Fruit fly (Drosophila melanogaster) whole organism, prepupa: ENCODE measurements around the gene Kua.

ENCODE experiments used
- Blimp-1 ChIP-seq: fragments of 200-800 bp; sonication (Bioruptor generic); optimal IDR thresholded peaks from 3 replicates; lab custom pipeline; 2017; ENCODE audit warnings: missing biosample characterization, missing genetic modification characterization, mild to moderate bottlenecking, moderate library complexity, missing genetic modification reagents
- CG10631 ChIP-seq: fragments of 200-800 bp; sonication (Bioruptor generic); optimal IDR thresholded peaks from 2 replicates; lab custom pipeline; 2016; ENCODE audit warnings: missing biosample characterization, missing genetic modification characterization
- CG10669 ChIP-seq: fragments of 200-800 bp; sonication (Bioruptor generic); optimal IDR thresholded peaks from 3 replicates; lab custom pipeline; 2018; ENCODE audit warnings: missing biosample characterization, mild to moderate bottlenecking, missing genetic modification characterization, moderate library complexity
- CG11294 ChIP-seq: fragments of 200-800 bp; sonication (Bioruptor generic); IDR thresholded peaks from 2 replicates; pipeline ENCODE4 v1.3.6; 2022; ENCODE audit warnings: missing biosample characterization, missing genetic modification characterization
- CG11762 ChIP-seq: fragments of 200-800 bp; sonication (Bioruptor generic); optimal IDR thresholded peaks from 3 replicates; lab custom pipeline; 2016; ENCODE audit warnings: missing biosample characterization, missing genetic modification characterization; ENCODE audit not compliant: insufficient read depth
- CG11902 ChIP-seq: fragments of 200-800 bp; sonication (Bioruptor generic); optimal IDR thresholded peaks from 3 replicates; lab custom pipeline; 2016; ENCODE audit warnings: missing biosample characterization, missing genetic modification characterization
- CG15336 ChIP-seq: fragments of 200-800 bp; sonication (Bioruptor generic); IDR thresholded peaks from 2 replicates; pipeline ENCODE4 v1.3.6; 2022; ENCODE audit warnings: missing biosample characterization, missing genetic modification characterization
- CG1621 ChIP-seq: fragments of 200-800 bp; sonication (Bioruptor generic); optimal IDR thresholded peaks from 3 replicates; lab custom pipeline; 2018; ENCODE audit warnings: missing biosample characterization, mild to moderate bottlenecking, missing genetic modification characterization
- CG16779 ChIP-seq: fragments of 200-800 bp; sonication (Bioruptor generic); optimal IDR thresholded peaks from 3 replicates; lab custom pipeline; 2017; ENCODE audit warnings: missing biosample characterization, mild to moderate bottlenecking, missing genetic modification characterization
- CG3032 ChIP-seq: fragments of 200-800 bp; optimal IDR thresholded peaks from 2 replicates; lab custom pipeline; 2019; ENCODE audit warnings: missing biosample characterization, mild to moderate bottlenecking, missing genetic modification characterization, moderate library complexity
- CG31627 ChIP-seq: fragments of 200-800 bp; sonication (Bioruptor generic); optimal IDR thresholded peaks from 3 replicates; lab custom pipeline; 2016; ENCODE audit warnings: missing biosample characterization, missing genetic modification characterization
- CG32006 ChIP-seq: fragments of 200-800 bp; sonication (Bioruptor generic); optimal IDR thresholded peaks from 3 replicates; lab custom pipeline; 2017; ENCODE audit warnings: missing biosample characterization, mild to moderate bottlenecking, missing genetic modification characterization
- CG34406 ChIP-seq: fragments of 200-800 bp; sonication (Bioruptor generic); optimal IDR thresholded peaks from 3 replicates; lab custom pipeline; 2016; ENCODE audit warnings: missing biosample characterization, missing genetic modification characterization
- CG4318 ChIP-seq: fragments of 200-800 bp; sonication (Bioruptor generic); optimal IDR thresholded peaks from 3 replicates; lab custom pipeline; 2017; ENCODE audit warnings: missing biosample characterization, mild to moderate bottlenecking, missing genetic modification characterization
- CG6163 ChIP-seq: fragments of 200-800 bp; sonication (Bioruptor generic); IDR thresholded peaks from 3 replicates; pipeline ENCODE4 v1.3.6; 2022; ENCODE audit warnings: missing biosample characterization, missing genetic modification characterization
- CG6276 ChIP-seq: fragments of 200-800 bp; sonication (Bioruptor generic); optimal IDR thresholded peaks from 2 replicates; lab custom pipeline; 2017; ENCODE audit warnings: missing biosample characterization, mild to moderate bottlenecking, missing genetic modification characterization
- CG6854 ChIP-seq: fragments of 200-800 bp; sonication (Bioruptor generic); optimal IDR thresholded peaks from 2 replicates; lab custom pipeline; 2017; ENCODE audit warnings: missing biosample characterization, mild to moderate bottlenecking, missing genetic modification characterization
- CG7368 ChIP-seq: fragments of 200-800 bp; sonication (Bioruptor generic); optimal IDR thresholded peaks from 3 replicates; lab custom pipeline; 2016; ENCODE audit warnings: missing biosample characterization, missing genetic modification characterization
- CG8119 ChIP-seq: fragments of 200-800 bp; sonication (Bioruptor generic); IDR thresholded peaks from 3 replicates; pipeline ENCODE4 v1.3.6; 2022; ENCODE audit warnings: missing biosample characterization, missing genetic modification characterization
- CG8319 ChIP-seq: fragments of 200-800 bp; sonication (Bioruptor generic); optimal IDR thresholded peaks from 3 replicates; lab custom pipeline; 2016; ENCODE audit warnings: missing biosample characterization, missing genetic modification characterization
- CG8632 ChIP-seq: fragments of 200-800 bp; sonication (Bioruptor generic); optimal IDR thresholded peaks from 3 replicates; lab custom pipeline; 2016; ENCODE audit warnings: missing biosample characterization, missing genetic modification characterization
- CG9139 ChIP-seq: fragments of 200-800 bp; sonication (Bioruptor generic); optimal IDR thresholded peaks from 3 replicates; lab custom pipeline; 2017; ENCODE audit warnings: missing biosample characterization, mild to moderate bottlenecking, missing genetic modification characterization
- Eip75B ChIP-seq: fragments of 200-800 bp; sonication (Bioruptor generic); optimal IDR thresholded peaks from 3 replicates; lab custom pipeline; 2016; ENCODE audit warnings: missing biosample characterization, missing genetic modification characterization
- Eip78C ChIP-seq: fragments of 200-800 bp; sonication (Bioruptor generic); peaks from one replicate; lab custom pipeline; 2016; ENCODE audit warnings: missing biosample characterization, missing genetic modification characterization
- Eip93F ChIP-seq: fragments of 200-800 bp; sonication (Bioruptor generic); optimal IDR thresholded peaks from 2 replicates; lab custom pipeline; 2016; ENCODE audit warnings: missing biosample characterization, mild to moderate bottlenecking, missing genetic modification characterization
- Ets21C ChIP-seq: fragments of 200-800 bp; sonication (Bioruptor generic); optimal IDR thresholded peaks from 3 replicates; lab custom pipeline; 2016; ENCODE audit warnings: missing biosample characterization, missing genetic modification characterization
- Hr38 ChIP-seq: sonication (Bioruptor generic); optimal IDR thresholded peaks from 2 replicates; lab custom pipeline; 2016; ENCODE audit warnings: missing biosample characterization, missing genetic modification characterization
- Hr4 ChIP-seq: fragments of 200-800 bp; sonication (Bioruptor generic); optimal IDR thresholded peaks from 3 replicates; lab custom pipeline; 2016; ENCODE audit warnings: missing biosample characterization, missing genetic modification characterization
- Lpt ChIP-seq: fragments of 200-800 bp; sonication (Bioruptor generic); optimal IDR thresholded peaks from 3 replicates; lab custom pipeline; 2016; ENCODE audit warnings: missing biosample characterization, missing genetic modification characterization
- Smox ChIP-seq: fragments of 200-800 bp; sonication (Bioruptor generic); optimal IDR thresholded peaks from 3 replicates; lab custom pipeline; 2016; ENCODE audit warnings: missing biosample characterization, missing genetic modification characterization
- Sox15 ChIP-seq: fragments of 200-800 bp; sonication (Bioruptor generic); optimal IDR thresholded peaks from 3 replicates; lab custom pipeline; 2016; ENCODE audit warnings: missing biosample characterization, missing genetic modification characterization
- achi ChIP-seq: fragments of 200-800 bp; sonication (Bioruptor generic); optimal IDR thresholded peaks from 3 replicates; lab custom pipeline; 2016; ENCODE audit warnings: missing biosample characterization, missing genetic modification characterization
- dac ChIP-seq: fragments of 200-800 bp; sonication (Bioruptor generic); optimal IDR thresholded peaks from 2 replicates; lab custom pipeline; 2017; ENCODE audit warnings: missing biosample characterization, mild to moderate bottlenecking, missing genetic modification characterization
- dsx ChIP-seq: fragments of 200-800 bp; optimal IDR thresholded peaks from 3 replicates; lab custom pipeline; 2019; ENCODE audit warnings: missing biosample characterization, mild to moderate bottlenecking, missing genetic modification characterization, moderate library complexity; ENCODE audit not compliant: poor library complexity, severe bottlenecking
- esn ChIP-seq: fragments of 200-800 bp; sonication (Bioruptor generic); optimal IDR thresholded peaks from 2 replicates; lab custom pipeline; 2016; ENCODE audit warnings: missing biosample characterization, mild to moderate bottlenecking, missing genetic modification characterization, moderate library complexity
- fd59A ChIP-seq: fragments of 200-800 bp; sonication (Bioruptor generic); optimal IDR thresholded peaks from 2 replicates; lab custom pipeline; 2017; ENCODE audit warnings: missing biosample characterization, mild to moderate bottlenecking, missing genetic modification characterization, missing genetic modification reagents
- fd85E ChIP-seq: fragments of 200-800 bp; sonication (Bioruptor generic); optimal IDR thresholded peaks from 3 replicates; lab custom pipeline; 2016; ENCODE audit warnings: missing biosample characterization, missing genetic modification characterization
- fkh ChIP-seq: fragments of 200-800 bp; sonication (Bioruptor generic); optimal IDR thresholded peaks from 3 replicates; lab custom pipeline; 2017; ENCODE audit warnings: missing biosample characterization, mild to moderate bottlenecking, missing genetic modification characterization, moderate library complexity
- lz ChIP-seq: fragments of 200-800 bp; sonication (Bioruptor generic); optimal IDR thresholded peaks from 3 replicates; lab custom pipeline; 2016; ENCODE audit warnings: missing biosample characterization, missing genetic modification characterization
- net ChIP-seq: fragments of 200-800 bp; sonication (Bioruptor generic); optimal IDR thresholded peaks from 3 replicates; lab custom pipeline; 2016; ENCODE audit warnings: missing biosample characterization, missing genetic modification characterization
- pdm3 ChIP-seq: fragments of 200-800 bp; sonication (Bioruptor generic); optimal IDR thresholded peaks from 3 replicates; lab custom pipeline; 2016; ENCODE audit warnings: missing biosample characterization, missing genetic modification characterization
- salr ChIP-seq, 2 experiments: fragments of 200-800 bp; sonication (Bioruptor generic); optimal IDR thresholded peaks; 3 replicates each; lab custom pipeline; 2016 to 2018; ENCODE audit warnings: missing biosample characterization in 2 of 2, missing genetic modification characterization in 2 of 2, mild to moderate bottlenecking in 1 of 2
- spab ChIP-seq: fragments of 200-800 bp; sonication (Bioruptor generic); optimal IDR thresholded peaks from 2 replicates; lab custom pipeline; 2017; ENCODE audit warnings: missing biosample characterization, mild to moderate bottlenecking, missing genetic modification characterization, missing genetic modification reagents
- svp ChIP-seq: fragments of 200-800 bp; sonication (Bioruptor generic); peaks from one replicate; lab custom pipeline; 2016; ENCODE audit warnings: missing biosample characterization, missing genetic modification characterization
- vri ChIP-seq: fragments of 200-800 bp; sonication (Bioruptor generic); optimal IDR thresholded peaks from 3 replicates; lab custom pipeline; 2016; ENCODE audit warnings: missing biosample characterization, mild to moderate bottlenecking, missing genetic modification characterization

Kua gene

DNA sequence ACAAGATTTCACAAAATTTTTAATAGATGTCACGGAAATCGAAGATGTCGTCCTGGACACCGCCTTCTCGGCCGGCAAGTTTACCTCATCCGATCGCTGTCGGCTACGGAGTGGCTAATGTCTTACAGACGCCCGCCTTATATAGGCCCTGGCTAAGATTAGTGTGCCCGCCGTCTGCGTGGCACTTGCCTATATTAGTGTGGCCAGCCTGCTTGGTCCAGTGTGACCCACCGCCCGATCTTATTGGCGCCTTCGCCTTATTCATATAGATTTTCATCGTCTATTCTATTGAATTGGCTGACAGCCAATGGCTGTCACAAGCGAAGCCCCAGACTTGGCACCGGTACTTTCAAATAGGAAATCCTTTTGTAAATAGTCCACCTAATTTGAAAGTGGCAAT, 18.5 kb downstream of the Kua start:
- TF ChIP-seq dac (no peak), CG1621 (tag; lab: Kevin White, UChicago) (no peak), vri (GFP tag; lab: Kevin White, UChicago) (no peak), CG10669 (GFP tag; lab: Kevin White, UChicago) (no peak)

DNA sequence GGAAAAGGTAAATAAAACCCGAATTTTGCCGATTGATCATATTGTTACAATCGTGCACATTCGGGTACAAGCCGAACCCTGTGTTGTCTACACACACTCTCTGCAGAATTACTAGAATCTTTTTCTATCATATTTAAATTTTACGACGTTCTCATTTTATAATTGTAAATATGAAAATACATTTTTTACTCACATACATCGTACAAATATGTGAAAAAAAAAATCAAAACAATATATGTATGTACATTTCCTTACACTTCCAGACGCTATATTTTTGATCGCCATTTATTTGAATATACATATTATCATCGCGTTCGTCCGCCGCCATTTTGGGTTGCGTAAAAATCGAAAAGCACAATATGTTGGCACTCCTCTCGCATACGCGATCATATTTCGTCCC, 20.4 kb downstream of the Kua start:
- TF ChIP-seq CG7368 (GFP tag; lab: Kevin White, UChicago) = no peak
- peak; percentile 54 for TF ChIP-seq Eip78C (GFP tag; lab: Kevin White, UChicago)

DNA sequence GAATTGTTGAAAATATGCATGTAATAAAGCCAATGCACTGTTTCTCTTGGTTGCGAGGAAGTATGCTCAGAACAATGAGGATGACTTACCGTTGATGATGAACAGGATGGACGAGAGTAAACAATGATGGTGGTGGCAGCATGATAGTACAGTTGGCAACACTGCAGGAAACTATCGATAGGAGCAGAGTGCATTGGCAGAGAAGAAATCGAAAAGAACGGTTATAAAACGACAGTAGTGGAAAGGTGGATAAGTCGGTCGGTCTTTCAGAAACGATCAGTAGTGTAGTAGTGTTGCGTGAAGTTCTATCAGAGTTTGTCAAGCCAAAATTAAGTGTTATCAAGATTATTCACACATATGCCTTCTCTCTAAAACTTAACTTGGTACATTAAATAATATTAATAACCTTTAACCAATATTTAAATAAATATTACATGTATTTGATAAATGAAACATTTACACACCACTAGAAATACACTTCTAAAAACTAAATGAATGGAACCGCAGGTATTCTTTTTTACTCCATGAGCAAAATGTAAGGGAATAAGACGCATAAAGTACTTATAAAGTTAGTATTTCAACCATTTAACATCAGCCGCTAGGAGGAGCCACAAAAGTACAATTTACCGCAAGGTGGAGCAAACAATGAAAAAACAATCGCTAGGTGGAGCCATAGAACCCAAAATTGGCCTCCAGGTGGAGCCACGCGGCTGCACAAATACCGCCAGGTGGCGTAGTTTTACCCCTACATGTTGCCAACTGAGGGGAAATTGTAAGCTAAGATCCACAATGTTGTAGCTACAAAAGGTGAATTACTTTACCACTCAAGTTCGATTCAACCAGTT, 23.2 kb downstream of the Kua start:
- TF ChIP-seq Smox (peak; percentile 30), CG11762 (GFP tag; lab: Kevin White, UChicago) (peak; percentile 12), Sox15 (GFP tag; lab: Kevin White, UChicago) (no peak), esn (peak; percentile 67), Ets21C (no peak), Blimp-1 (peak; percentile 33), CG34406 (peak; percentile 53), Hr4 (GFP tag; lab: Kevin White, UChicago) (peak; percentile 45), spab (GFP tag; lab: Kevin White, UChicago) (peak; percentile 50), Eip75B (peak; percentile 30), CG10669 (GFP tag; lab: Kevin White, UChicago) (peak; percentile 49), net (peak; percentile 62), fd85E (GFP tag; lab: Kevin White, UChicago) (no peak), CG32006 (GFP tag; lab: Kevin White, UChicago) (peak; percentile 70), CG6163 (peak; percentile 49), Lpt (no peak), CG15336 (GFP tag; lab: Robert Waterston, UW) (no peak), CG7368 (GFP tag; lab: Kevin White, UChicago) (no peak), fd59A (peak; percentile 42), dac (peak; percentile 26), CG8319 (GFP tag; lab: Kevin White, UChicago) (no peak), fkh (no peak), Eip93F (no peak), CG6276 (peak; percentile 72), achi (peak; percentile 35), CG10631 (GFP tag; lab: Kevin White, UChicago) (peak; percentile 65), CG16779 (tag; lab: Kevin White, UChicago) (peak; percentile 20), lz (peak; percentile 77), pdm3 (peak; percentile 66), vri (GFP tag; lab: Kevin White, UChicago) (peak; percentile 27), svp (GFP tag; lab: Kevin White, UChicago) (peak; percentile 79), CG1621 (tag; lab: Kevin White, UChicago) (peak; percentile 7), CG11294 (GFP tag; lab: Robert Waterston, UW) (no peak), CG3032 (peak; percentile 70), CG8632 (GFP tag; lab: Kevin White, UChicago) (peak; percentile 27), CG8119 (GFP tag; lab: Robert Waterston, UW) (peak; percentile 80; the same call in 2 of the 3 replicates), dsx (GFP tag; lab: Kevin White, UChicago) (peak; percentile 52), Hr38 (GFP tag; lab: Kevin White, UChicago) (no peak), CG11902 (peak; percentile 62), CG4318 (GFP tag; lab: Kevin White, UChicago) (peak; percentile 53), CG9139 (GFP tag; lab: Kevin White, UChicago) (peak; percentile 50), CG31627 (peak; percentile 85), CG6854 (GFP tag; lab: Kevin White, UChicago) (no peak), salr (GFP tag; optimal IDR thresholded peaks at IDR 0.05; lab: Kevin White, UChicago) (peak; percentile 56 to 70)
